Fruit fly (Drosophila melanogaster): ENCODE results near the gene CRAT.

dm6 chr3R:6383466-6383769 is 7.6 kb upstream of the CRAT start:
- TF ChIP-seq psq (optimal IDR thresholded peaks at IDR 0.05) (no peak), insv (optimal IDR thresholded peaks at IDR 0.05) (no peak)

Data from Kc167 (cell line).